Fruit fly (Drosophila melanogaster) whole organism, embryonic: Measurements from ENCODE around the gene Pka-C2.

Source experiments
- CG10959 ChIP-seq: fragments of 200-800 bp; sonication (Bioruptor generic); IDR thresholded peaks from 2 replicates; pipeline ENCODE4 v1.3.6; 2022; ENCODE audit warnings: missing biosample characterization, missing genetic modification characterization
- CG12155 ChIP-seq: fragments of 200-800 bp; sonication (Bioruptor generic); optimal IDR thresholded peaks from 3 replicates; lab custom pipeline; 2016; ENCODE audit warnings: missing biosample characterization, missing genetic modification characterization
- CG13775 ChIP-seq: fragments of 200-800 bp; sonication (Bioruptor generic); optimal IDR thresholded peaks from 3 replicates; lab custom pipeline; 2017; ENCODE audit warnings: missing biosample characterization, mild to moderate bottlenecking, missing genetic modification characterization
- CG14014 ChIP-seq: fragments of 200-800 bp; sonication (Bioruptor generic); IDR thresholded peaks from 2 replicates; pipeline ENCODE4 v1.3.6; 2022; ENCODE audit warnings: missing biosample characterization, missing genetic modification characterization
- CG14710 ChIP-seq: fragments of 200-800 bp; sonication (Bioruptor generic); optimal IDR thresholded peaks from 3 replicates; lab custom pipeline; 2019; ENCODE audit warnings: missing biosample characterization, mild to moderate bottlenecking, missing genetic modification characterization, moderate library complexity
- CG15696 ChIP-seq: fragments of 200-800 bp; sonication (Bioruptor generic); optimal IDR thresholded peaks from 2 replicates; lab custom pipeline; 2019; ENCODE audit warnings: missing biosample characterization, mild to moderate bottlenecking, missing genetic modification characterization, moderate library complexity
- CG16813 ChIP-seq: fragments of 200-800 bp; sonication (Bioruptor generic); IDR thresholded peaks from 3 replicates; pipeline ENCODE4 v1.3.6; 2022; ENCODE audit warnings: missing biosample characterization, missing genetic modification characterization; ENCODE audit not compliant: partially characterized antibody
- CG17361 ChIP-seq: fragments of 200-800 bp; sonication (Bioruptor generic); IDR thresholded peaks from 3 replicates; pipeline ENCODE4 v1.3.6; 2022; ENCODE audit warnings: missing biosample characterization, missing genetic modification characterization
- CG2199 ChIP-seq: fragments of 200-800 bp; sonication (Bioruptor generic); IDR thresholded peaks from 3 replicates; pipeline ENCODE4 v1.3.6; 2022; ENCODE audit warnings: missing biosample characterization, missing genetic modification characterization
- CG31441 ChIP-seq: fragments of 200-800 bp; sonication (Bioruptor generic); IDR thresholded peaks from 2 replicates; pipeline ENCODE4 v1.3.6; 2022; ENCODE audit warnings: missing biosample characterization, missing genetic modification characterization
- CG3281 ChIP-seq: fragments of 200-800 bp; sonication (Bioruptor generic); optimal IDR thresholded peaks from 3 replicates; lab custom pipeline; 2017; ENCODE audit warnings: missing biosample characterization, mild to moderate bottlenecking, missing genetic modification characterization
- CG3838 ChIP-seq: fragments of 200-800 bp; sonication (Bioruptor generic); optimal IDR thresholded peaks from 3 replicates; lab custom pipeline; 2016; ENCODE audit warnings: missing biosample characterization, missing genetic modification characterization
- CG4617 ChIP-seq: fragments of 200-800 bp; sonication (Bioruptor generic); optimal IDR thresholded peaks from 3 replicates; lab custom pipeline; 2016; ENCODE audit warnings: missing biosample characterization, missing genetic modification characterization, borderline replicate concordance
- CG8388 ChIP-seq: fragments of 200-800 bp; sonication (Bioruptor generic); optimal IDR thresholded peaks from 2 replicates; lab custom pipeline; 2019; ENCODE audit warnings: missing biosample characterization, mild to moderate bottlenecking, missing genetic modification characterization, moderate library complexity
- CG9437 ChIP-seq: fragments of 200-800 bp; sonication (Bioruptor generic); optimal IDR thresholded peaks from 2 replicates; lab custom pipeline; 2018; ENCODE audit warnings: missing biosample characterization, mild to moderate bottlenecking, missing genetic modification characterization
- H2.0 ChIP-seq: fragments of 200-800 bp; sonication (Bioruptor generic); IDR thresholded peaks from 2 replicates; pipeline ENCODE4 v1.3.6; 2022; ENCODE audit warnings: missing biosample characterization, missing genetic modification characterization
- Hr78 ChIP-seq, 2 experiments: fragments of 200-800 bp in 1 of 2; fragments of >200 bp in 1 of 2; sonication (Bioruptor generic) in 1 of 2; optimal IDR thresholded peaks; 2 replicates each; lab custom pipeline; 2017 to 2019; ENCODE audit warnings: missing biosample characterization in 2 of 2, missing genetic modification characterization in 2 of 2, mild to moderate bottlenecking in 1 of 2, moderate library complexity in 1 of 2
- Jarid2 ChIP-seq: fragments of 200-800 bp; sonication (Bioruptor generic); optimal IDR thresholded peaks from 3 replicates; lab custom pipeline; 2017; ENCODE audit warnings: mild to moderate bottlenecking, missing biosample characterization, missing genetic modification reagents, missing genetic modification characterization
- Mes4 ChIP-seq: fragments of 200-800 bp; sonication (Bioruptor generic); optimal IDR thresholded peaks from 2 replicates; lab custom pipeline; 2016; ENCODE audit warnings: missing biosample characterization, missing genetic modification characterization
- Nf-YA ChIP-seq: fragments of 200-800 bp; sonication (Bioruptor generic); IDR thresholded peaks from 2 replicates; pipeline ENCODE4 v1.3.6; 2022; ENCODE audit warnings: missing biosample characterization, missing genetic modification characterization
- Oli ChIP-seq: fragments of 200-800 bp; sonication (Bioruptor generic); optimal IDR thresholded peaks from 2 replicates; lab custom pipeline; 2018; ENCODE audit warnings: missing biosample characterization, mild to moderate bottlenecking, missing genetic modification characterization, moderate library complexity
- PHDP ChIP-seq: fragments of 200-800 bp; sonication (Bioruptor generic); optimal IDR thresholded peaks from 3 replicates; lab custom pipeline; 2018; ENCODE audit warnings: missing biosample characterization, mild to moderate bottlenecking, missing genetic modification characterization, moderate library complexity
- Six4 ChIP-seq: fragments of 200-800 bp; sonication (Bioruptor generic); optimal IDR thresholded peaks from 2 replicates; lab custom pipeline; 2016; ENCODE audit warnings: missing biosample characterization, missing genetic modification characterization
- Sry-β ChIP-seq: fragments of 200-800 bp; sonication (Bioruptor generic); optimal IDR thresholded peaks from 2 replicates; lab custom pipeline; 2018; ENCODE audit warnings: missing biosample characterization, mild to moderate bottlenecking, missing genetic modification characterization, moderate library complexity
- ab ChIP-seq: fragments of 200-800 bp; sonication (Bioruptor generic); optimal IDR thresholded peaks from 2 replicates; lab custom pipeline; 2016; ENCODE audit warnings: missing biosample characterization, missing genetic modification characterization
- bcd ChIP-seq: fragments of 200-800 bp; sonication (Bioruptor generic); optimal IDR thresholded peaks from 2 replicates; lab custom pipeline; 2017; ENCODE audit warnings: missing biosample characterization, mild to moderate bottlenecking, missing genetic modification characterization
- cad ChIP-seq: fragments of >200 bp; optimal IDR thresholded peaks from 2 replicates; lab custom pipeline; 2017; ENCODE audit warnings: missing biosample characterization, missing genetic modification characterization
- cg ChIP-seq: fragments of 200-800 bp; sonication (Bioruptor generic); optimal IDR thresholded peaks from 3 replicates; lab custom pipeline; 2019; ENCODE audit warnings: missing biosample characterization, mild to moderate bottlenecking, missing genetic modification characterization, moderate library complexity
- chm ChIP-seq: fragments of 200-800 bp; sonication (Bioruptor generic); IDR thresholded peaks from 2 replicates; pipeline ENCODE4 v1.3.6; 2022; ENCODE audit warnings: missing biosample characterization, missing genetic modification characterization
- crol ChIP-seq: fragments of 200-800 bp; sonication (Bioruptor generic); IDR thresholded peaks from 2 replicates; pipeline ENCODE4 v1.3.6; 2022; ENCODE audit warnings: missing biosample characterization, missing genetic modification characterization
- dpn ChIP-seq, 2 experiments: fragments of 200-800 bp; sonication (Bioruptor generic); optimal IDR thresholded peaks; 3 replicates each; lab custom pipeline; 2016; ENCODE audit warnings: missing biosample characterization in 2 of 2, missing genetic modification characterization in 2 of 2
- fd64A ChIP-seq: fragments of 200-800 bp; sonication (Bioruptor generic); optimal IDR thresholded peaks from 3 replicates; lab custom pipeline; 2018; ENCODE audit warnings: missing biosample characterization, mild to moderate bottlenecking, missing genetic modification characterization
- grau ChIP-seq: fragments of 200-800 bp; optimal IDR thresholded peaks from 3 replicates; lab custom pipeline; 2019; ENCODE audit warnings: missing biosample characterization, mild to moderate bottlenecking, missing genetic modification characterization, moderate library complexity
- kah ChIP-seq: fragments of 200-800 bp; sonication (Bioruptor generic); optimal IDR thresholded peaks from 2 replicates; lab custom pipeline; 2018; ENCODE audit warnings: missing biosample characterization, mild to moderate bottlenecking, missing genetic modification characterization
- nmo ChIP-seq: fragments of 200-800 bp; sonication (Bioruptor generic); optimal IDR thresholded peaks from 2 replicates; lab custom pipeline; 2018; ENCODE audit warnings: missing biosample characterization, mild to moderate bottlenecking, missing genetic modification characterization, moderate library complexity
- pb ChIP-seq: fragments of 200-800 bp; sonication (Bioruptor generic); optimal IDR thresholded peaks from 3 replicates; lab custom pipeline; 2016; ENCODE audit warnings: missing biosample characterization, missing genetic modification characterization
- pfk ChIP-seq: fragments of 200-800 bp; sonication (Bioruptor generic); optimal IDR thresholded peaks from 2 replicates; lab custom pipeline; 2018; ENCODE audit warnings: missing biosample characterization, mild to moderate bottlenecking, missing genetic modification characterization, moderate library complexity
- prd ChIP-seq, 3 experiments: fragments of >200 bp in 2 of 3; fragments of 200-800 bp in 1 of 3; sonication (Bioruptor generic) in 1 of 3; optimal IDR thresholded peaks in 2 of 3; IDR thresholded peaks in 1 of 3; 2 replicates in 2 of 3; 3 replicates in 1 of 3; pipeline versions ENCODE4 v1.3.6 to Lab custom; 2017 to 2022; ENCODE audit warnings: missing biosample characterization in 1 of 3, missing genetic modification characterization in 1 of 3
- pros ChIP-seq: fragments of 200-800 bp; sonication (Bioruptor generic); optimal IDR thresholded peaks from 3 replicates; lab custom pipeline; 2019; ENCODE audit warnings: missing biosample characterization, mild to moderate bottlenecking, missing genetic modification characterization, moderate library complexity
- ranshi ChIP-seq: fragments of 200-800 bp; sonication (Bioruptor generic); IDR thresholded peaks from 2 replicates; pipeline ENCODE4 v1.3.6; 2022; ENCODE audit warnings: missing biosample characterization, missing genetic modification characterization
- sc ChIP-seq, 3 experiments: fragments of >200 bp in 2 of 3; fragments of 200-800 bp in 1 of 3; sonication (Bioruptor generic) in 1 of 3; optimal IDR thresholded peaks; 2 replicates in 2 of 3; 3 replicates in 1 of 3; lab custom pipeline; 2017; ENCODE audit warnings: mild to moderate bottlenecking in 1 of 3, missing biosample characterization in 1 of 3, missing genetic modification characterization in 1 of 3, missing genetic modification reagents in 1 of 3
- sens ChIP-seq: fragments of 200-800 bp; sonication (Bioruptor generic); peaks from one replicate; lab custom pipeline; 2016; ENCODE audit warnings: missing biosample characterization, missing genetic modification characterization
- tgo ChIP-seq: fragments of 200-800 bp; sonication (Bioruptor generic); IDR thresholded peaks from 3 replicates; pipeline ENCODE4 v1.3.6; 2022; ENCODE audit warnings: missing biosample characterization, missing genetic modification characterization
- tll ChIP-seq, 2 experiments: fragments of 200-800 bp in 1 of 2; fragments of >200 bp in 1 of 2; sonication (Bioruptor generic) in 1 of 2; optimal IDR thresholded peaks; 2 replicates each; lab custom pipeline; 2017 to 2019; ENCODE audit warnings: missing biosample characterization in 2 of 2, missing genetic modification characterization in 2 of 2, mild to moderate bottlenecking in 1 of 2, moderate library complexity in 1 of 2
- twi ChIP-seq: fragments of 200-800 bp; optimal IDR thresholded peaks from 2 replicates; lab custom pipeline; 2019; ENCODE audit warnings: missing biosample characterization, mild to moderate bottlenecking, missing genetic modification characterization, moderate library complexity
- yki ChIP-seq: fragments of >200 bp; optimal IDR thresholded peaks from 3 replicates; lab custom pipeline; 2018

Pka-C2 gene

dm6 chr3R:30741371-30741770, 44.4 kb upstream of the Pka-C2 start:
- TF ChIP-seq CG12155 (GFP tag; lab: Kevin White, UChicago) (no peak), pb (no peak), pfk (no peak), CG9437 (GFP tag; lab: Kevin White, UChicago) (no peak), CG13775 (GFP tag; lab: Kevin White, UChicago) (no peak)

DNA sequence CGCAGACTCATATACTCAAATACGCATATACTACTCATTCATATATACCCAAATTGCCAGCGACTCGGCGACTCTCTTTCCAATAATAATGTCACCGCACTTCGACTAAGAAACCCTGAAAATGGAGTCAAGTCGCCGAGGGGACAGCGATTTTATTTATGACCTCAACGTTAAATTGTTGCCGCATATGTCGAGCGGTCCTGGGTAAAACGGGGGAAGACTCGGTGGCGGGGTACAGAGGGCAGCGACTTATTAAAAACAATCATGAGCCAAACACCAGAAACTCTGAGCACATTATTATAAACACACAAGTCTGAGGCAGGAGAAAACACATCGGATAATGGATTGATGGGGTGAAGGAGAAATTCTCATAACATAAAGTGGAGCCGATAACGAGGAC, 38.1 kb upstream of the Pka-C2 start:
- TF ChIP-seq kah (GFP tag; lab: Kevin White, UChicago) = no peak
- no peak for TF ChIP-seq tll (GFP tag; optimal IDR thresholded peaks at IDR 0.05; lab: Kevin White, UChicago)
- no peak for TF ChIP-seq CG17361 (GFP tag; lab: Robert Waterston, UW)
- no peak for TF ChIP-seq CG10959 (GFP tag; lab: Robert Waterston, UW)
- TF ChIP-seq twi (tag; lab: Kevin White, UChicago) = peak; percentile 52
- no peak for TF ChIP-seq Hr78 (GFP tag; optimal IDR thresholded peaks at IDR 0.05; lab: Kevin White, UChicago)
- 0 out of 3 replicates have a peak, but pooled peaks have one; percentile 35 for TF ChIP-seq CG2199 (GFP tag; lab: Robert Waterston, UW)
- no peak for TF ChIP-seq CG3281 (GFP tag; lab: Kevin White, UChicago)
- TF ChIP-seq crol = peak; percentile 65; the same call in 1 of the 2 replicates
- TF ChIP-seq cad (GFP tag; lab: Kevin White, UChicago) = no peak
- peak; percentile 19 for TF ChIP-seq pros (GFP tag; lab: Kevin White, UChicago)

dm6 chr3R:30734576-30734975, 37.6 kb upstream of the Pka-C2 start:
- no peak for TF ChIP-seq CG3838 (GFP tag; lab: Kevin White, UChicago)
- peak; percentile 67 for TF ChIP-seq CG31441 (GFP tag; lab: Robert Waterston, UW)
- TF ChIP-seq Sry-β (GFP tag; lab: Kevin White, UChicago) = no peak
- TF ChIP-seq bcd (GFP tag; lab: Kevin White, UChicago) = no peak
- no peak for TF ChIP-seq Jarid2 (GFP tag; lab: Kevin White, UChicago)
- TF ChIP-seq yki (lab: Kevin White, UChicago) = no peak
- TF ChIP-seq PHDP (tag; lab: Kevin White, UChicago) = peak; percentile 6
- 0 out of 3 replicates have a peak, but pooled peaks have one; percentile 54 for TF ChIP-seq CG17361 (GFP tag; lab: Robert Waterston, UW)
- peak; percentile 53 for TF ChIP-seq CG14710
- TF ChIP-seq dpn (GFP tag; optimal IDR thresholded peaks at IDR 0.05; lab: Kevin White, UChicago) = peak in 1 of 2 experiments; percentile 19
- TF ChIP-seq grau (tag; lab: Kevin White, UChicago) = peak; percentile 53
- TF ChIP-seq fd64A (GFP tag; lab: Kevin White, UChicago) = no peak
- 0 out of 2 replicates have a peak, but pooled peaks have one; percentile 13 for TF ChIP-seq Nf-YA (GFP tag; lab: Robert Waterston, UW)
- peak; percentile 43 for TF ChIP-seq CG15696 (tag; lab: Kevin White, UChicago)
- TF ChIP-seq H2.0 (GFP tag; lab: Robert Waterston, UW) = peak; percentile 37; the same call in 1 of the 2 replicates
- TF ChIP-seq CG14014 = no peak
- TF ChIP-seq CG10959 (GFP tag; lab: Robert Waterston, UW) = peak; percentile 31; the same call in 1 of the 2 replicates
- peak; percentile 43 for TF ChIP-seq CG8388
- TF ChIP-seq nmo (GFP tag; lab: Kevin White, UChicago) = peak; percentile 68
- TF ChIP-seq Six4 (GFP tag; lab: Kevin White, UChicago) = peak; percentile 20
- TF ChIP-seq CG16813 (GFP tag; lab: Robert Waterston, UW) = no peak
- TF ChIP-seq CG4617 = no peak
- peak; percentile 75 for TF ChIP-seq sens (GFP tag; lab: Kevin White, UChicago)
- TF ChIP-seq tgo (GFP tag; lab: Robert Waterston, UW) = 0 out of 3 replicates have a peak, but pooled peaks have one; percentile 20
- no peak for TF ChIP-seq prd (optimal IDR thresholded peaks at IDR 0.05; lab: Kevin White, UChicago)
- peak; percentile 48; the same call in 2 of the 3 replicates for TF ChIP-seq prd (GFP tag; IDR thresholded peaks at IDR 0.05; lab: Robert Waterston, UW)
- TF ChIP-seq sc (optimal IDR thresholded peaks at IDR 0.05; lab: Kevin White, UChicago) = no peak
- TF ChIP-seq sc (GFP tag; optimal IDR thresholded peaks at IDR 0.05; lab: Kevin White, UChicago) = peak; percentile 35
- TF ChIP-seq Mes4 (GFP tag; lab: Kevin White, UChicago) = no peak
- TF ChIP-seq ranshi (GFP tag; lab: Robert Waterston, UW) = peak; percentile 50; the same call in 1 of the 2 replicates
- no peak for TF ChIP-seq cg (GFP tag; lab: Kevin White, UChicago)
- TF ChIP-seq Oli (tag; lab: Kevin White, UChicago) = peak; percentile 46
- TF ChIP-seq chm (GFP tag; lab: Robert Waterston, UW) = no peak
- TF ChIP-seq ab = no peak
